Worm (Caenorhabditis elegans) whole organism, late embryonic: Measurements from ENCODE around the gene C27A2.8.

ENCODE experiments used
- C08G9.2 ChIP-seq: sonication (generic microtip); optimal IDR thresholded peaks from 2 replicates; lab custom pipeline; 2016; ENCODE audit warnings: mild to moderate bottlenecking, missing genetic modification characterization, moderate library complexity, missing compliant biosample characterization
- F13H6.1 ChIP-seq: sonication (generic microtip); optimal IDR thresholded peaks from 2 replicates; lab custom pipeline; 2016; ENCODE audit warnings: missing genetic modification characterization, missing compliant biosample characterization
- K02D7.2 ChIP-seq: sonication (generic microtip); optimal IDR thresholded peaks from 2 replicates; lab custom pipeline; 2017; ENCODE audit warnings: mild to moderate bottlenecking, missing genetic modification characterization, missing compliant biosample characterization
- Y22D7AL.16 ChIP-seq: sonication (generic microtip); optimal IDR thresholded peaks from 2 replicates; lab custom pipeline; 2016; ENCODE audit warnings: missing genetic modification characterization, missing compliant biosample characterization
- ahr-1 ChIP-seq: sonication (generic microtip); optimal IDR thresholded peaks from 2 replicates; lab custom pipeline; 2016; ENCODE audit warnings: missing genetic modification characterization, missing compliant biosample characterization
- ama-1 ChIP-seq: fragments of 150-350 bp; optimal IDR thresholded peaks from 2 replicates; lab custom pipeline; 2014
- ceh-14 ChIP-seq: sonication (generic microtip); optimal IDR thresholded peaks from 2 replicates; lab custom pipeline; 2016; ENCODE audit warnings: missing genotype, missing genetic modification characterization, missing compliant biosample characterization
- ceh-18 ChIP-seq: sonication (generic microtip); optimal IDR thresholded peaks from 2 replicates; lab custom pipeline; 2016; ENCODE audit warnings: missing genetic modification characterization, missing compliant biosample characterization
- ceh-19 ChIP-seq: fragments of 200-800 bp; sonication (Bioruptor generic); optimal IDR thresholded peaks from 2 replicates; lab custom pipeline; 2018; ENCODE audit warnings: mild to moderate bottlenecking, missing genetic modification characterization, missing compliant biosample characterization
- ceh-2 ChIP-seq: sonication (generic microtip); optimal IDR thresholded peaks from 2 replicates; lab custom pipeline; 2016; ENCODE audit warnings: missing genotype, missing genetic modification characterization, missing compliant biosample characterization
- ceh-31 ChIP-seq: sonication (generic microtip); optimal IDR thresholded peaks from 2 replicates; lab custom pipeline; 2016; ENCODE audit warnings: missing genetic modification characterization, missing compliant biosample characterization
- ceh-34 ChIP-seq: sonication (generic microtip); optimal IDR thresholded peaks from 2 replicates; lab custom pipeline; 2016; ENCODE audit warnings: mild to moderate bottlenecking, missing genetic modification characterization, missing compliant biosample characterization
- ceh-6 ChIP-seq: fragments of 200-800 bp; sonication (Bioruptor generic); optimal IDR thresholded peaks from 2 replicates; lab custom pipeline; 2018; ENCODE audit warnings: mild to moderate bottlenecking, missing genetic modification characterization, missing compliant biosample characterization
- ceh-9 ChIP-seq: sonication (generic microtip); optimal IDR thresholded peaks from 2 replicates; lab custom pipeline; 2016; ENCODE audit warnings: mild to moderate bottlenecking, missing genetic modification characterization, inconsistent platforms, missing compliant biosample characterization
- che-1 ChIP-seq: sonication (generic microtip); optimal IDR thresholded peaks from 2 replicates; lab custom pipeline; 2016; ENCODE audit warnings: mild to moderate bottlenecking, missing genetic modification characterization, missing compliant biosample characterization
- dmd-4 ChIP-seq: sonication (generic microtip); optimal IDR thresholded peaks from 2 replicates; lab custom pipeline; 2016; ENCODE audit warnings: borderline replicate concordance, missing genetic modification characterization, missing compliant biosample characterization
- dve-1 ChIP-seq: sonication (generic microtip); optimal IDR thresholded peaks from 2 replicates; lab custom pipeline; 2017; ENCODE audit warnings: antibody characterized with exemption, mild to moderate bottlenecking, missing genetic modification characterization, missing compliant biosample characterization
- elt-2 ChIP-seq: sonication (generic microtip); optimal IDR thresholded peaks from 2 replicates; lab custom pipeline; 2016; ENCODE audit warnings: missing genetic modification reagents, missing genetic modification characterization, missing compliant biosample characterization
- elt-4 ChIP-seq: sonication (generic microtip); optimal IDR thresholded peaks from 2 replicates; lab custom pipeline; 2016; ENCODE audit warnings: missing genetic modification characterization, missing compliant biosample characterization
- fkh-10 ChIP-seq: fragments of 150-350 bp; optimal IDR thresholded peaks from 2 replicates; lab custom pipeline; 2014; ENCODE audit warnings: missing biosample characterization, missing genetic modification reagents, missing genetic modification characterization
- fkh-6 ChIP-seq: sonication (generic microtip); optimal IDR thresholded peaks from 2 replicates; lab custom pipeline; 2016; ENCODE audit warnings: missing genetic modification characterization, missing compliant biosample characterization
- gmeb-2 ChIP-seq: sonication (generic microtip); optimal IDR thresholded peaks from 2 replicates; lab custom pipeline; 2016; ENCODE audit warnings: missing genetic modification characterization, inconsistent platforms, missing compliant biosample characterization
- hlh-13 ChIP-seq: fragments of 200-800 bp; sonication (Bioruptor generic); optimal IDR thresholded peaks from 2 replicates; lab custom pipeline; 2018; ENCODE audit warnings: mild to moderate bottlenecking, missing genetic modification characterization, missing compliant biosample characterization
- hlh-15 ChIP-seq: sonication (generic microtip); optimal IDR thresholded peaks from 2 replicates; lab custom pipeline; 2016; ENCODE audit warnings: missing genetic modification characterization, missing compliant biosample characterization
- hlh-8 ChIP-seq: sonication (generic microtip); optimal IDR thresholded peaks from 2 replicates; lab custom pipeline; 2016; ENCODE audit warnings: missing genotype, missing genetic modification characterization, missing compliant biosample characterization
- nfya-1 ChIP-seq: sonication (generic microtip); optimal IDR thresholded peaks from 2 replicates; lab custom pipeline; 2017; ENCODE audit warnings: missing genetic modification characterization, mild to moderate bottlenecking, missing compliant biosample characterization, antibody characterized with exemption, moderate library complexity
- nhr-11 ChIP-seq: fragments of 150-350 bp; optimal IDR thresholded peaks from 2 replicates; lab custom pipeline; 2014; ENCODE audit warnings: missing biosample characterization, missing genetic modification characterization
- odd-2 ChIP-seq: sonication (generic microtip); optimal IDR thresholded peaks from 2 replicates; lab custom pipeline; 2017; ENCODE audit warnings: antibody characterized with exemption, mild to moderate bottlenecking, missing genetic modification characterization, missing compliant biosample characterization
- pat-9 ChIP-seq: fragments of 200-800 bp; sonication (Bioruptor generic); optimal IDR thresholded peaks from 2 replicates; lab custom pipeline; 2018; ENCODE audit warnings: mild to moderate bottlenecking, missing genetic modification characterization, moderate library complexity, missing compliant biosample characterization
- pax-1 ChIP-seq: fragments of 150-350 bp; optimal IDR thresholded peaks from 2 replicates; lab custom pipeline; 2014; ENCODE audit warnings: missing biosample characterization, missing genetic modification characterization
- pha-4 ChIP-seq: fragments of 150-350 bp; optimal IDR thresholded peaks from 2 replicates; lab custom pipeline; 2018; ENCODE audit warnings: missing biosample characterization, missing genetic modification reagents, missing genetic modification characterization
- pqm-1 ChIP-seq: sonication (generic microtip); optimal IDR thresholded peaks from 2 replicates; lab custom pipeline; 2016; ENCODE audit warnings: missing genetic modification characterization, missing compliant biosample characterization
- pros-1 ChIP-seq: fragments of 150-350 bp; optimal IDR thresholded peaks from 2 replicates; lab custom pipeline; 2014; ENCODE audit warnings: missing biosample characterization, missing genetic modification reagents, missing genetic modification characterization
- rnt-1 ChIP-seq: sonication (generic microtip); optimal IDR thresholded peaks from 2 replicates; lab custom pipeline; 2016; ENCODE audit warnings: missing genetic modification characterization, missing compliant biosample characterization
- sox-2 ChIP-seq: fragments of 200-800 bp; sonication (Bioruptor generic); IDR thresholded peaks from 2 replicates; pipeline ENCODE4 v1.3.6; 2022; ENCODE audit warnings: missing genetic modification reagents, missing genetic modification characterization, missing compliant biosample characterization
- sox-4 ChIP-seq: sonication (generic microtip); optimal IDR thresholded peaks from 2 replicates; lab custom pipeline; 2017; ENCODE audit warnings: mild to moderate bottlenecking, missing genetic modification characterization, inconsistent platforms, missing compliant biosample characterization
- tbx-2 ChIP-seq: sonication (generic microtip); optimal IDR thresholded peaks from 2 replicates; lab custom pipeline; 2016; ENCODE audit warnings: missing genetic modification characterization, missing compliant biosample characterization
- tbx-7 ChIP-seq: sonication (generic microtip); optimal IDR thresholded peaks from 2 replicates; lab custom pipeline; 2016; ENCODE audit warnings: missing genotype, missing genetic modification characterization, missing compliant biosample characterization
- ttx-3 ChIP-seq: sonication (generic microtip); optimal IDR thresholded peaks from 2 replicates; lab custom pipeline; 2016; ENCODE audit warnings: missing genetic modification reagents, missing genetic modification characterization, missing compliant biosample characterization
- unc-3 ChIP-seq, 2 experiments: fragments of 200-800 bp in 1 of 2; sonication (Bioruptor generic) in 1 of 2; sonication (generic microtip) in 1 of 2; conservative IDR thresholded peaks in 1 of 2; optimal IDR thresholded peaks in 1 of 2; 2 replicates each; pipeline versions ENCODE4 v1.3.6 to Lab custom; 2016 to 2022; ENCODE audit warnings: missing compliant biosample characterization in 2 of 2, missing genetic modification characterization in 2 of 2, missing genetic modification reagents in 1 of 2
- unc-42 ChIP-seq: sonication (generic microtip); optimal IDR thresholded peaks from 2 replicates; lab custom pipeline; 2016; ENCODE audit warnings: missing genotype, missing genetic modification characterization, missing compliant biosample characterization
- unc-55 ChIP-seq: sonication (generic microtip); optimal IDR thresholded peaks from 2 replicates; lab custom pipeline; 2017; ENCODE audit warnings: missing biosample characterization, missing genetic modification reagents, missing genetic modification characterization
- unc-86 ChIP-seq: sonication (generic microtip); optimal IDR thresholded peaks from 2 replicates; lab custom pipeline; 2016; ENCODE audit warnings: missing genetic modification characterization, missing compliant biosample characterization
- zip-5 ChIP-seq: sonication (generic microtip); optimal IDR thresholded peaks from 2 replicates; lab custom pipeline; 2016; ENCODE audit warnings: missing genetic modification characterization, missing compliant biosample characterization
- ztf-16 ChIP-seq: sonication (generic microtip); optimal IDR thresholded peaks from 2 replicates; lab custom pipeline; 2017; ENCODE audit warnings: missing genetic modification characterization, missing compliant biosample characterization

Gene C27A2.8

ce11 chrII:5061794-5062368, 6.0 kb downstream of the C27A2.8 start, which contains the start of gene smc-5 (continued):
- peak; percentile 68 for TF ChIP-seq ceh-34 (tag; lab: Kevin White, UChicago)
- TF ChIP-seq ceh-19 (GFP tag; lab: Kevin White, UChicago): no peak
- no peak for TF ChIP-seq fkh-10 (GFP tag; lab: Kevin White, UChicago)
- TF ChIP-seq unc-86 (tag; lab: Kevin White, UChicago): no peak
- no peak for TF ChIP-seq unc-3 (GFP tag; conservative IDR thresholded peaks at IDR 0.05; lab: Robert Waterston, UW)
- no peak for TF ChIP-seq unc-3 (tag; optimal IDR thresholded peaks at IDR 0.05; lab: Kevin White, UChicago)
- TF ChIP-seq hlh-15: no peak
- peak; percentile 43 for TF ChIP-seq tbx-7
- no peak for TF ChIP-seq odd-2 (tag; lab: Kevin White, UChicago)
- TF ChIP-seq dmd-4 (tag; lab: Kevin White, UChicago): no peak
- TF ChIP-seq fkh-6 (tag; lab: Kevin White, UChicago): no peak
- TF ChIP-seq ceh-6: no peak
- no peak for TF ChIP-seq ttx-3 (tag; lab: Kevin White, UChicago)
- TF ChIP-seq pat-9: no peak
- TF ChIP-seq unc-42 (tag; lab: Kevin White, UChicago): peak; percentile 56
- peak; percentile 63 for TF ChIP-seq C08G9.2
- TF ChIP-seq ceh-9 (tag; lab: Kevin White, UChicago): no peak
- no peak for TF ChIP-seq dve-1 (tag; lab: Kevin White, UChicago)
- no peak for TF ChIP-seq K02D7.2 (tag; lab: Kevin White, UChicago)
- TF ChIP-seq F13H6.1 (tag; lab: Kevin White, UChicago): peak; percentile 36
- TF ChIP-seq che-1 (tag; lab: Kevin White, UChicago): no peak
- peak; percentile 23 for TF ChIP-seq pqm-1
- TF ChIP-seq ahr-1 (tag; lab: Kevin White, UChicago): no peak
- TF ChIP-seq ceh-31: peak; percentile 91
- peak; percentile 38 for TF ChIP-seq nfya-1 (tag; lab: Kevin White, UChicago)
- TF ChIP-seq ceh-2: peak; percentile 69
- no peak for TF ChIP-seq Y22D7AL.16 (tag; lab: Kevin White, UChicago)
- no peak for TF ChIP-seq nhr-11
- TF ChIP-seq gmeb-2 (tag; lab: Kevin White, UChicago): no peak
- TF ChIP-seq ceh-14 (tag; lab: Kevin White, UChicago): peak; percentile 52
- no peak for TF ChIP-seq unc-55 (GFP tag; lab: Kevin White, UChicago)
- no peak for TF ChIP-seq elt-4 (tag; lab: Kevin White, UChicago)
- no peak for TF ChIP-seq pha-4
- TF ChIP-seq hlh-8 (tag; lab: Kevin White, UChicago): peak; percentile 13
- TF ChIP-seq pax-1 (tag; lab: Kevin White, UChicago): peak; percentile 16

- TF ChIP-seq ztf-16 (no peak), elt-4 (tag; lab: Kevin White, UChicago) (no peak), sox-4 (tag; lab: Kevin White, UChicago) (no peak), ceh-6 (no peak), unc-86 (tag; lab: Kevin White, UChicago) (no peak), pqm-1 (no peak), unc-42 (tag; lab: Kevin White, UChicago) (no peak), hlh-13 (GFP tag; lab: Kevin White, UChicago) (no peak), nfya-1 (tag; lab: Kevin White, UChicago) (no peak), elt-2 (tag; lab: Kevin White, UChicago) (no peak), tbx-2 (no peak), sox-2 (GFP tag; lab: Robert Waterston, UW) (no peak), pros-1 (tag; lab: Kevin White, UChicago) (no peak), zip-5 (tag; lab: Kevin White, UChicago) (no peak), rnt-1 (tag; lab: Kevin White, UChicago) (no peak), ceh-18 (tag; lab: Kevin White, UChicago) (no peak), unc-55 (GFP tag; lab: Kevin White, UChicago) (no peak), ama-1 (lab: Kevin White, UChicago) (no peak), nhr-11 (no peak)
- TF ChIP-seq, all 69 proteins: peak for 0
These were observed 7.1 kb downstream of the C27A2.8 start, which contains the start of gene pho-12 for ce11 chrII:5060719-5061118. pho-12 (minus strand) TSS chrII:5060819.
